Fruit fly (Drosophila melanogaster): ENCODE results near the gene CG13926.

CG13926 gene

dm6 chr3L:1644920-1645567, 27.1 kb upstream of the CG13926 start, which contains the start of the genes alphaCOP and CG13919 (continued):
- peak; percentile 85 for TF ChIP-seq CG4328 (GFP tag; optimal IDR thresholded peaks at IDR 0.05)
- TF ChIP-seq NfI (GFP tag; optimal IDR thresholded peaks at IDR 0.05) = peak; percentile 96
- TF ChIP-seq ash1 (GFP tag; optimal IDR thresholded peaks at IDR 0.05) = peak; percentile 7
- peak in 1 of 2 experiments; percentile 62 for TF ChIP-seq tll (GFP tag; optimal IDR thresholded peaks at IDR 0.05)
- TF ChIP-seq eyg (GFP tag; optimal IDR thresholded peaks at IDR 0.05) = peak; percentile 83
- peak; percentile 94 for TF ChIP-seq GATAe (GFP tag; conservative IDR thresholded peaks at IDR 0.05)
- peak; percentile 89 for TF ChIP-seq repo (GFP tag; optimal IDR thresholded peaks at IDR 0.05)
- peak; percentile 98 for TF ChIP-seq HmgZ (tag; optimal IDR thresholded peaks at IDR 0.05)
- TF ChIP-seq CG6854 (GFP tag; optimal IDR thresholded peaks at IDR 0.05) = peak; percentile 86
- peak; percentile 97 for TF ChIP-seq fd3F (GFP tag; optimal IDR thresholded peaks at IDR 0.05)
- TF ChIP-seq Hr39 (optimal IDR thresholded peaks at IDR 0.05) = peak; percentile 23
- TF ChIP-seq Blimp-1 (GFP tag; optimal IDR thresholded peaks at IDR 0.05) = peak; percentile 88
- TF ChIP-seq Sox102F (GFP tag; optimal IDR thresholded peaks at IDR 0.05) = peak; percentile 98
- TF ChIP-seq CG42726 (GFP tag; IDR thresholded peaks at IDR 0.05; ENCODE audit: partially characterized antibody) = no peak
- TF ChIP-seq so (GFP tag; IDR thresholded peaks at IDR 0.05) = peak; percentile 97
- peak; percentile 97 for TF ChIP-seq Oli (tag; optimal IDR thresholded peaks at IDR 0.05)
- peak; percentile 95 for TF ChIP-seq CG1233 (GFP tag; optimal IDR thresholded peaks at IDR 0.05)
- no peak for TF ChIP-seq Trl (optimal IDR thresholded peaks at IDR 0.05)
- TF ChIP-seq Trl (GFP tag; optimal IDR thresholded peaks at IDR 0.05) = peak; percentile 92
- peak; percentile 95 for TF ChIP-seq trh (GFP tag; optimal IDR thresholded peaks at IDR 0.05)
- TF ChIP-seq CG2712 (tag; optimal IDR thresholded peaks at IDR 0.05) = peak; percentile 99
- peak; percentile 92 for TF ChIP-seq Taf1 (GFP tag; IDR thresholded peaks at IDR 0.05)
- TF ChIP-seq grau (tag; optimal IDR thresholded peaks at IDR 0.05) = peak; percentile 96
- TF ChIP-seq Tbp (GFP tag; optimal IDR thresholded peaks at IDR 0.05) = no peak
- TF ChIP-seq bsh (GFP tag; optimal IDR thresholded peaks at IDR 0.05) = peak; percentile 86 to 98
- TF ChIP-seq her (GFP tag; optimal IDR thresholded peaks at IDR 0.05) = peak; percentile 69
- TF ChIP-seq CG30403 (GFP tag; optimal IDR thresholded peaks at IDR 0.05) = peak; percentile 98
- TF ChIP-seq prd (optimal IDR thresholded peaks at IDR 0.05) = no peak
- TF ChIP-seq prd (GFP tag; IDR thresholded peaks at IDR 0.05) = peak; percentile 98
- TF ChIP-seq HLH54F (GFP tag; optimal IDR thresholded peaks at IDR 0.05) = peak; percentile 93
- TF ChIP-seq CG10209 (GFP tag; optimal IDR thresholded peaks at IDR 0.05) = peak; percentile 96
- peak; percentile 93 for TF ChIP-seq Max (GFP tag; optimal IDR thresholded peaks at IDR 0.05)
- no peak for TF ChIP-seq lov (optimal IDR thresholded peaks at IDR 0.05)
- peak; percentile 96 for TF ChIP-seq lov (GFP tag; IDR thresholded peaks at IDR 0.05)
- no peak for TF ChIP-seq Asciz (GFP tag; optimal IDR thresholded peaks at IDR 0.05)
- peak; percentile 61 for TF ChIP-seq CG10274 (GFP tag; optimal IDR thresholded peaks at IDR 0.05)
- TF ChIP-seq Dfd (GFP tag; optimal IDR thresholded peaks at IDR 0.05) = no peak
- TF ChIP-seq run (tag; optimal IDR thresholded peaks at IDR 0.05) = peak; percentile 90
- TF ChIP-seq HLH3B (GFP tag; IDR thresholded peaks at IDR 0.05) = peak; percentile 95
- peak; percentile 91 for TF ChIP-seq C15 (GFP tag; IDR thresholded peaks at IDR 0.05)

- TF ChIP-seq CG34422 (GFP tag; IDR thresholded peaks at IDR 0.05) (peak; percentile 81), CG11093 (GFP tag; IDR thresholded peaks at IDR 0.05) (peak; percentile 49; the same call in 1 of the 3 replicates), her (GFP tag; optimal IDR thresholded peaks at IDR 0.05) (peak; percentile 46), CG13123 (GFP tag; optimal IDR thresholded peaks at IDR 0.05) (peak; percentile 50), cg (GFP tag; optimal IDR thresholded peaks at IDR 0.05) (no peak), btn (GFP tag; optimal IDR thresholded peaks at IDR 0.05) (peak; percentile 29), sqz (GFP tag; optimal IDR thresholded peaks at IDR 0.05) (no peak), CG7987 (GFP tag; optimal IDR thresholded peaks at IDR 0.05) (no peak), crc (GFP tag; optimal IDR thresholded peaks at IDR 0.05) (peak; percentile 57), B-H1 (GFP tag; IDR thresholded peaks at IDR 0.05) (peak; percentile 27; the same call in 1 of the 3 replicates), CG4820 (GFP tag; optimal IDR thresholded peaks at IDR 0.05) (peak; percentile 80), tin (GFP tag; optimal IDR thresholded peaks at IDR 0.05) (peak; percentile 86), Dip2 (GFP tag; IDR thresholded peaks at IDR 0.05) (no peak)
Measured at dm6 chr3L:1639185-1639812, 21.3 kb upstream of the CG13926 start, which contains the start of the genes Mettl2 and Bgb. Gene Mettl2, minus strand, starts transcription at chr3L:1639235. Gene Bgb, plus strand, starts transcription at chr3L:1639711.
